Fruit fly (Drosophila melanogaster): Measurements from ENCODE around the gene C3G.

The C3G gene

DNA sequence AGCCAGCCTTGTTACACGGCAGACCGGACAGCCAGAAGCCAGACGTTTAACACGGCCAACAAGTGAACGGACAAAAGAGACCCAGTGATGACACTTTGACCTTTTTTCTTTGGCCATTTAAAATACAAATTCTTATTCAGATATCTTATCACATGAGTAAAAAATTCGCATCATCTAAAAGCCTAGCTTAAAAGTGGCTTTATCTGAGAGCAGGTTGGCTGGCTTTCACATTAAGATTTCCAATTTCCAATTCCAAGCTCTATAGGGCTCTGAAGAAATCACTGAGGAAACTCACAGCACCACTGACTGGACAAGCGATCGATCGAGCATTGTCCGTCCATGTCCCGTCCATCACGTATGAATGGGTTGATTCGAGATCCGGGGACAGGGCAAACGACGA lies 27.8 kb downstream of the C3G start (continued):
- TF ChIP-seq CG9139 (GFP tag; optimal IDR thresholded peaks at IDR 0.05) (no peak), CG32006 (GFP tag; optimal IDR thresholded peaks at IDR 0.05) (no peak), Eip93F (GFP tag; optimal IDR thresholded peaks at IDR 0.05) (no peak), Gug (GFP tag; IDR thresholded peaks at IDR 0.05) (no peak), Eip75B (GFP tag; optimal IDR thresholded peaks at IDR 0.05) (no peak), net (GFP tag; optimal IDR thresholded peaks at IDR 0.05) (no peak), Hr39 (GFP tag; optimal IDR thresholded peaks at IDR 0.05) (no peak), Eip78C (GFP tag) (peak; percentile 65), CG6854 (GFP tag; optimal IDR thresholded peaks at IDR 0.05) (no peak), dac (GFP tag; optimal IDR thresholded peaks at IDR 0.05) (no peak)

DNA sequence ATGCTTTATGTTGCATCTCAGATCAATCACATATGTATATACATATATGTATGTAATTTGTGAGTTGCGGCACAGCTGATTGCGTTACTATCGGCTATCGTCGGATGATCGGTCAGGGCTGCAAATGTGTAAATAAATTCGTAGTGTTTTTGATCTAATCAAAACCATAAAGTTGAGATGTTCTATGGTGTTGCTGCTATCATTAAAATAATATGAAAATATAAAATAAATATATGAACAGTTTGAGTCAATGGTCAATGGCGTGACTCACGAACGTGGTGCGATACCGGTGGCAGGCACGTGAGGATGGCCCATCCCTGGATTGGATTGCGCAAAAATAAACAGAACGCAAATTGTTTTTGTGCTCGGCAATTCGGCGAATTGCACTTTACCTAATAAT lies 32.5 kb downstream of the C3G start, which contains the start of gene Coq7:
Gene Coq7, plus strand, starts transcription at position 302 of the 400 bp plus-strand sequence.
- no peak for TF ChIP-seq CG4318 (GFP tag; optimal IDR thresholded peaks at IDR 0.05)
- no peak for TF ChIP-seq Blimp-1 (GFP tag; optimal IDR thresholded peaks at IDR 0.05)
- peak; percentile 82 for TF ChIP-seq CG10631 (GFP tag; optimal IDR thresholded peaks at IDR 0.05)
- no peak for TF ChIP-seq OdsH (GFP tag; optimal IDR thresholded peaks at IDR 0.05)
- peak; percentile 78 for TF ChIP-seq Ets96B (tag; optimal IDR thresholded peaks at IDR 0.05)
- TF ChIP-seq Lpt (GFP tag; optimal IDR thresholded peaks at IDR 0.05), result peak; percentile 72
- peak; percentile 68 for TF ChIP-seq Ets21C (GFP tag; optimal IDR thresholded peaks at IDR 0.05)
- peak; percentile 81 for TF ChIP-seq CG32006 (GFP tag; optimal IDR thresholded peaks at IDR 0.05)
- no peak for TF ChIP-seq topi (GFP tag; optimal IDR thresholded peaks at IDR 0.05)
- TF ChIP-seq Eip75B (GFP tag; optimal IDR thresholded peaks at IDR 0.05), result no peak
- peak; percentile 50 for TF ChIP-seq CG9139 (GFP tag; optimal IDR thresholded peaks at IDR 0.05)
- peak; percentile 81 for TF ChIP-seq Gug (GFP tag; IDR thresholded peaks at IDR 0.05)
- TF ChIP-seq CG34406 (GFP tag; optimal IDR thresholded peaks at IDR 0.05), result peak; percentile 68
- TF ChIP-seq CG8119 (GFP tag; IDR thresholded peaks at IDR 0.05), result peak; percentile 69
- no peak for TF ChIP-seq ss (GFP tag; optimal IDR thresholded peaks at IDR 0.05)
- no peak for TF ChIP-seq CG6854 (GFP tag; optimal IDR thresholded peaks at IDR 0.05)
- peak; percentile 65 for TF ChIP-seq dac (GFP tag; optimal IDR thresholded peaks at IDR 0.05)
- TF ChIP-seq Hr4 (GFP tag; optimal IDR thresholded peaks at IDR 0.05), result no peak
- TF ChIP-seq lz (GFP tag; optimal IDR thresholded peaks at IDR 0.05), result no peak
- peak; percentile 75 for TF ChIP-seq CG1621 (tag; optimal IDR thresholded peaks at IDR 0.05)
- peak; percentile 81 for TF ChIP-seq esn (GFP tag; optimal IDR thresholded peaks at IDR 0.05)
- TF ChIP-seq vri (GFP tag; optimal IDR thresholded peaks at IDR 0.05), result no peak
- no peak for TF ChIP-seq achi (GFP tag; optimal IDR thresholded peaks at IDR 0.05)
- no peak for TF ChIP-seq spab (GFP tag; optimal IDR thresholded peaks at IDR 0.05)
- TF ChIP-seq acj6 (GFP tag; optimal IDR thresholded peaks at IDR 0.05), result peak; percentile 86
- peak; percentile 71 for TF ChIP-seq CG31627 (GFP tag; optimal IDR thresholded peaks at IDR 0.05)
- TF ChIP-seq Sox14 (GFP tag; optimal IDR thresholded peaks at IDR 0.05), result no peak
- TF ChIP-seq CG7368 (GFP tag; optimal IDR thresholded peaks at IDR 0.05), result peak; percentile 69
- TF ChIP-seq CG15336 (GFP tag; IDR thresholded peaks at IDR 0.05), result peak; percentile 78
- TF ChIP-seq Eip93F (GFP tag; optimal IDR thresholded peaks at IDR 0.05), result peak; percentile 88
- no peak for TF ChIP-seq Hr38 (GFP tag; optimal IDR thresholded peaks at IDR 0.05)
- peak; percentile 76 for TF ChIP-seq cyc (GFP tag; optimal IDR thresholded peaks at IDR 0.05)
- peak in 1 of 2 experiments; percentile 66 for TF ChIP-seq salr (GFP tag; optimal IDR thresholded peaks at IDR 0.05)
- TF ChIP-seq fd59A (GFP tag; optimal IDR thresholded peaks at IDR 0.05), result peak; percentile 55
- peak; percentile 83 for TF ChIP-seq CG3032 (tag; optimal IDR thresholded peaks at IDR 0.05)
- peak; percentile 93 for TF ChIP-seq Eip78C (GFP tag)
- TF ChIP-seq CG11902 (GFP tag; optimal IDR thresholded peaks at IDR 0.05), result peak; percentile 76
- TF ChIP-seq Hr39 (GFP tag; optimal IDR thresholded peaks at IDR 0.05), result no peak
- TF ChIP-seq Sox102F (GFP tag; optimal IDR thresholded peaks at IDR 0.05), result no peak
- no peak for TF ChIP-seq CG16779 (tag; optimal IDR thresholded peaks at IDR 0.05)
- peak; percentile 60 for TF ChIP-seq CG8319 (GFP tag; optimal IDR thresholded peaks at IDR 0.05)
- TF ChIP-seq Met (GFP tag; optimal IDR thresholded peaks at IDR 0.05), result no peak
- no peak for TF ChIP-seq CG6276 (GFP tag; optimal IDR thresholded peaks at IDR 0.05)
- TF ChIP-seq net (GFP tag; optimal IDR thresholded peaks at IDR 0.05), result no peak
- TF ChIP-seq dsx (GFP tag; optimal IDR thresholded peaks at IDR 0.05; ENCODE audit: poor library complexity, severe bottlenecking), result no peak
- TF ChIP-seq CG11294 (GFP tag; IDR thresholded peaks at IDR 0.05), result peak; percentile 74
- TF ChIP-seq pdm3 (GFP tag; optimal IDR thresholded peaks at IDR 0.05), result no peak
- TF ChIP-seq Sox15 (GFP tag; optimal IDR thresholded peaks at IDR 0.05), result peak; percentile 77
- TF ChIP-seq CG8632 (GFP tag; optimal IDR thresholded peaks at IDR 0.05), result no peak

Data from whole organism, prepupa.